Fruit fly (Drosophila melanogaster): ENCODE data around the gene lmgA.

The lmgA gene

DNA sequence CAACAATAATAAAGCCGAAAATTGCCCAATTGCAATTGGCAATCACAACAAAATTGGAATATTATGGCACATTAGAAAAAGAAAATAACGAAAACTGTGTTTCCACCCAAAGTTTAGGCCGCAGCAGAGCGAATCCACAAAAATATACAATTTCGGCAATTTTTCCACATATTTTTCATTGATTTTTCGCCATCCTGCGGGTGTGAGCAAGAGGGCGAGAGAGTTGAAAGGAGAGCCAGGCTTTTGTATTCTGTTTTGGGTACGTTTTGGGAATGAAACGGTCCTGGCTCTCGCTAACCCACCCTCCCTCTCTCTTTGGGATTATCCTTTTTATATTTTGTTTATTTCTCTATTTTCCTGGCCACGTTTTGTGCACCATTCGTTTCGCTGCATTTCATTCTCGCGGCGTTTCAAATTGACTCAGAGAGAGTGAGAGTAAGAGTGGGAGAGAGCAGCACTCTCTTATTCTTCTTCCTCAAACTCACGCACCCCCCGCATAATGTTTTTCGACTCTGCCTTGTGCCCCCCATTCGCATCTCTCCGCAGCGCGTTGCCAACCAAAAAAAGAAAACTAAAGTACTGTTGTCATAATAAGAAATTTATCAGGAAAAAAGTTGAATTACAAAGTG, 15.4 kb upstream of the lmgA start:
- TF ChIP-seq psq (optimal IDR thresholded peaks at IDR 0.05) (no peak), insv (optimal IDR thresholded peaks at IDR 0.05) (no peak), Myc (optimal IDR thresholded peaks at IDR 0.05) (no peak), ttk (optimal IDR thresholded peaks at IDR 0.05) (no peak), Sin3A (optimal IDR thresholded peaks at IDR 0.05) (no peak), h (optimal IDR thresholded peaks at IDR 0.05) (no peak)

DNA sequence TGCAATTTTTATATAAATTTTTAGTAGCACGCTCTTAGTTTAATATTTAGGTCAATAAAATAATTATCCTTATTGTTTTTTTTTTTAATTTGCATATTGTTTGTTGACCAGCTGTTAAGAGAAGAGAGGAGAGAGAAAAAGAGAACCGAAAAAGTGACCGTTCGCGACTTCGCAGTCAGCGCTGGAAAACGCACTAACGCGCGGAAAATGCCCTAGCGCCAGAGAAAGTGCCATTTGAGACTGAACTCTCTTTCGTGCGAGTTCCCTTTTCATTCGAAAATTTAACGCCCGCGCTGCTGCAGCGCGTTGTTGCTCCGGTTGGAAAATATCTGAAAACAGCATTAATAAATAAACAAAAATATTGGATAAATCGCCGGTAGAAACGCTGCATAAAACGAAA, 14.7 kb upstream of the lmgA start:
- TF ChIP-seq Sin3A (optimal IDR thresholded peaks at IDR 0.05) (no peak), psq (optimal IDR thresholded peaks at IDR 0.05) (no peak), ttk (optimal IDR thresholded peaks at IDR 0.05) (no peak), Myc (optimal IDR thresholded peaks at IDR 0.05) (no peak), insv (optimal IDR thresholded peaks at IDR 0.05) (no peak), h (optimal IDR thresholded peaks at IDR 0.05) (no peak)

dm6 chr2L:8542639-8543038, 14.2 kb upstream of the lmgA start:
- TF ChIP-seq h (optimal IDR thresholded peaks at IDR 0.05) (no peak), psq (optimal IDR thresholded peaks at IDR 0.05) (no peak), Myc (optimal IDR thresholded peaks at IDR 0.05) (no peak), insv (optimal IDR thresholded peaks at IDR 0.05) (no peak), ttk (optimal IDR thresholded peaks at IDR 0.05) (no peak), Sin3A (optimal IDR thresholded peaks at IDR 0.05) (no peak)

DNA sequence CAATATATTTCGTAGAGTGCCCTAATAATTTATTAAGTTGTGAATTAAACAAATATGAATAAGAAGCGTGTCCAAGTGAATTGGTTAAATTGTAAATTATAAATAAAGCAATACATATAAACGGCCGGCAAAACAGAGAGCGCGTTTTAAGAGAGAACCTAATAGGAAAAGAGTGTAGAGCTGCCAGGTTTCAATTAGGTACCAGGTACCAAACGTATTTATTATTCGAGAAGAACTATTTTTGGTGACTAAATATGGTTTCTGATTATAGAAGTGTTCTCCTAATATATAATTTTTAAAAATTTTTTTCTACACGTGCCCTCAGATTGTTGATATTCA, 13.8 kb upstream of the lmgA start:
- TF ChIP-seq h (optimal IDR thresholded peaks at IDR 0.05) (no peak), ttk (optimal IDR thresholded peaks at IDR 0.05) (no peak), Myc (optimal IDR thresholded peaks at IDR 0.05) (no peak), insv (optimal IDR thresholded peaks at IDR 0.05) (no peak), psq (optimal IDR thresholded peaks at IDR 0.05) (no peak), Sin3A (optimal IDR thresholded peaks at IDR 0.05) (no peak)

DNA sequence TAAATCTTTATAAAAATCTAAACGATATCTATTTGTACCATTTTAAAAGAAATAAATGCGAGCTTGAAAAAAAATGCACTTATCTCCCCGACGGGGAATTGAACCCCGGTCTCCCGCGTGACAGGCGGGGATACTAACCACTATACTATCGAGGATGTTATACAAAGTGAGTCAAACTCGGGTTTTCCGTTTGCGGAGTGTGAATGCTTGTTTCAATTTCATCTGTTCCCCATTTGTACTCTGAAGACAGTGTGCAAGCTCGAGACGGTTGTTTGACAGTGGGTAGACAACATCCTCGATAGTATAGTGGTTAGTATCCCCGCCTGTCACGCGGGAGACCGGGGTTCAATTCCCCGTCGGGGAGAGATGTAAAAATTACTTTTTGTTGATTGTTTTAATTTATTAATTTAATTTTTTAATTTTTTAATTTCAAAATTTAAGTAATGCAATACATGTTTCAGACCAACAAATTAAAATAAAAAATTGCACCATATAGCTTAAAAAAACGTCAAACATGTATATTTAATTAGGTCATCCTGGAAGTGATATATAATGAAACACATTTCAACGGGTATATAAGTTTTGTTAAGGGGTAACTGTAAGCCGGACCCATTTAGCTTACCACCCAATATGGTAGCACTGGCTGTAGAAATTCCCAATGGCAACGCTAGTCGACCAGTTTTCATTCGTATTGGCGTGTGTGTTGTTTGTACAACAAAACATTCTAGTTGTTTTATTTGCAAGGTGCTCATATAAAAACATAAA, 13.2 kb upstream of the lmgA start, which contains the start of gene Sema1a:
Sema1a (plus strand) TSS at position 679 of the 765 bp plus-strand sequence.
- TF ChIP-seq psq (optimal IDR thresholded peaks at IDR 0.05) (no peak), insv (optimal IDR thresholded peaks at IDR 0.05) (no peak), Myc (optimal IDR thresholded peaks at IDR 0.05) (no peak), ttk (optimal IDR thresholded peaks at IDR 0.05) (no peak), Sin3A (optimal IDR thresholded peaks at IDR 0.05) (no peak), h (optimal IDR thresholded peaks at IDR 0.05) (no peak)

- TF ChIP-seq ttk (optimal IDR thresholded peaks at IDR 0.05) (no peak), Myc (optimal IDR thresholded peaks at IDR 0.05) (no peak), psq (optimal IDR thresholded peaks at IDR 0.05) (no peak), h (optimal IDR thresholded peaks at IDR 0.05) (no peak), insv (optimal IDR thresholded peaks at IDR 0.05) (no peak), Sin3A (optimal IDR thresholded peaks at IDR 0.05) (no peak)
Measured at dm6 chr2L:8538449-8539050, 10.1 kb upstream of the lmgA start.

DNA sequence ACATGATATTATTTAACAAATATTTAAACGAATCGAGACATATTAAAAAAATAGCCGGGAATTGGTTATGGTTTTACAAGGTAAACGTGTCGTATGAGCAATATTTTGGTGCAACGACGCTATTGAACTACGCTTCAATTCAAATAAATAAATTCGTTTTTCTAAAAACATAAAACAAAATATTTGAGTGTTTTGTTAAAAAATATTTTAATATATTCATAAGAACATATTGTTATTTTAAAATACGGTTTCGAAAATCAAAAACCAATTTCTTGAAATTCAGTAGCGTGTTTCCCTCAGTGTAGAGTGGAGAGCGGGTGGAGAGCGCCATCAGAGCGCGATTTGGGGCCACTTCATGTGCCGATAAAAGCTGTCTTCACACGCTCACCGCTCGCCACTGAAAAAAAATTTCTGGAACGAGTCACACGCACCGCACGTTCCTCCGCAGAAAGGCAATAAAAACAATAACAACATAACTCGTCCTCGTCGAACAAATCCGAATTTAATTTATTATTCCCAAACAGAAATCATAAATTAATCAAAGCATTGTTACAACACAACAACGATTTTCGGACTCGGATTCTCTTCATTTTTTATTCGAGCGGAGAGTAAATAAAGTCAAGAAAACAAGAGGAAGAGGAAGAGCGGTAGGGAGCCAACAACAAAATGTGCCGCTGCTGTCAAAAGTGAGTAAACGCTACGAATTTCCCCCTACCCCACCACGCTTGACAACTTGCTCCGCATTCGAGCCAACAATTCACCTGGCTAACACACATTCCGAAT, 7.2 kb upstream of the lmgA start:
- no peak for TF ChIP-seq psq (optimal IDR thresholded peaks at IDR 0.05)
- TF ChIP-seq Sin3A (optimal IDR thresholded peaks at IDR 0.05), result no peak
- TF ChIP-seq h (optimal IDR thresholded peaks at IDR 0.05), result no peak
- no peak for TF ChIP-seq insv (optimal IDR thresholded peaks at IDR 0.05)
- TF ChIP-seq ttk (optimal IDR thresholded peaks at IDR 0.05), result no peak
- no peak for TF ChIP-seq Myc (optimal IDR thresholded peaks at IDR 0.05)

dm6 chr2L:8534515-8535295, 6.3 kb upstream of the lmgA start:
- TF ChIP-seq h (optimal IDR thresholded peaks at IDR 0.05) (no peak), psq (optimal IDR thresholded peaks at IDR 0.05) (no peak), insv (optimal IDR thresholded peaks at IDR 0.05) (no peak), Sin3A (optimal IDR thresholded peaks at IDR 0.05) (no peak), ttk (optimal IDR thresholded peaks at IDR 0.05) (no peak), Myc (optimal IDR thresholded peaks at IDR 0.05) (no peak)

DNA sequence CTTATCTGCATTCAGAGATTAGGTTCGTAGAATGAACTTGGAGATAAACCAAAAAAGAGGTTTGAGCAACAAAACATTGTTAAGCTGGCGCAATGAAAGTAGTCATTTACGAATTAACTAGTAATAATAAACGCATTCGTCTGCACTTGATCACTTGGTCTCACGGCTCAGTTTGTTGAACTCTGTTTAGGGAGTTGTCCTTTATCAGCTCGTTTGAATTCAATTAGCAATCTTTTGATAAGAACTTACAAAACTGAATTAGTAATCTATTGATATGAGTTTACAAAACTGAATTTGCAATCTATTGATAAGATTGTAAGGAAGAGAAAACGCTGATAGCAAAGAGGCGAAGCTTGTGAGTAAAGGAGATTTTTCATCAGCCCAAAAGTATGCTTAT, 5.7 kb upstream of the lmgA start:
- no peak for TF ChIP-seq Sin3A (optimal IDR thresholded peaks at IDR 0.05)
- TF ChIP-seq h (optimal IDR thresholded peaks at IDR 0.05), result no peak
- TF ChIP-seq Myc (optimal IDR thresholded peaks at IDR 0.05), result no peak
- TF ChIP-seq ttk (optimal IDR thresholded peaks at IDR 0.05), result no peak
- TF ChIP-seq psq (optimal IDR thresholded peaks at IDR 0.05), result no peak
- no peak for TF ChIP-seq insv (optimal IDR thresholded peaks at IDR 0.05)

- TF ChIP-seq h (optimal IDR thresholded peaks at IDR 0.05), result no peak
- no peak for TF ChIP-seq ttk (optimal IDR thresholded peaks at IDR 0.05)
- no peak for TF ChIP-seq psq (optimal IDR thresholded peaks at IDR 0.05)
- no peak for TF ChIP-seq Myc (optimal IDR thresholded peaks at IDR 0.05)
- TF ChIP-seq insv (optimal IDR thresholded peaks at IDR 0.05), result no peak
- TF ChIP-seq Sin3A (optimal IDR thresholded peaks at IDR 0.05), result no peak
Measured at dm6 chr2L:8533632-8534031, 5.2 kb upstream of the lmgA start.

DNA sequence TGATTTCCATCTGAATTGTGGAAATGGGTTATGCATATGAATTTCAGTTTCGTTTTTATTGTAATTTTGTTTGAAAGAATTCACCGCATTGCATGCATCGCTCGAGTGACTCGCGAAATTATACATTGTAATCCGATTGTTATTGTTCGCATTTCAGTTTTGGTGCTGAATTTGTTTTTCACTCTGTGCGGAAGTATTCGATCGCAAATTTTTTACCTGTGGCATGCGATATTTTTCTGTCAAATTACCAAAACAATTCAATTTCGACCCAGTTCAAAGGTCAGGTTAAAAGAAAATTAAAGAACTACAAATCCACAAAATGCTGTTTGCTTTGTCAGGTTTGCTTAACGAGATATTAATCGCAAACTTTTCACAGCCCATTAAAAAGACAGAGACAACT, 4.4 kb upstream of the lmgA start:
- TF ChIP-seq Myc (optimal IDR thresholded peaks at IDR 0.05) (no peak), ttk (optimal IDR thresholded peaks at IDR 0.05) (no peak), h (optimal IDR thresholded peaks at IDR 0.05) (no peak), psq (optimal IDR thresholded peaks at IDR 0.05) (no peak), insv (optimal IDR thresholded peaks at IDR 0.05) (no peak), Sin3A (optimal IDR thresholded peaks at IDR 0.05) (no peak)
